Fruit fly (Drosophila melanogaster): ENCODE measurements around the gene btn.

Gene btn

dm6 chr3R:22597344-22597954, 11.0 kb upstream of the btn start (continued):
- TF ChIP-seq CG2712 (tag; optimal IDR thresholded peaks at IDR 0.05) (peak; percentile 81), CG3847 (GFP tag; IDR thresholded peaks at IDR 0.05) (peak; percentile 59), CG15269 (tag; optimal IDR thresholded peaks at IDR 0.05) (no peak), CG2678 (tag; optimal IDR thresholded peaks at IDR 0.05) (peak; percentile 79), gt (GFP tag; IDR thresholded peaks at IDR 0.05) (peak; percentile 31; the same call in 1 of the 2 replicates), CG32532 (GFP tag; IDR thresholded peaks at IDR 0.05) (peak; percentile 77), pho (GFP tag; optimal IDR thresholded peaks at IDR 0.05) (no peak), CG10274 (GFP tag; optimal IDR thresholded peaks at IDR 0.05) (no peak), CG6813 (GFP tag; optimal IDR thresholded peaks at IDR 0.05) (peak; percentile 62), gce (GFP tag; IDR thresholded peaks at IDR 0.05) (peak; percentile 82; the same call in 2 of the 3 replicates), CG1233 (GFP tag; optimal IDR thresholded peaks at IDR 0.05) (no peak), ind (GFP tag; optimal IDR thresholded peaks at IDR 0.05) (peak; percentile 67), CG7271 (tag; optimal IDR thresholded peaks at IDR 0.05) (no peak), dati (GFP tag; IDR thresholded peaks at IDR 0.05) (peak; percentile 54; the same call in 1 of the 2 replicates), B-H1 (GFP tag; IDR thresholded peaks at IDR 0.05) (peak; percentile 78), CG11723 (GFP tag; optimal IDR thresholded peaks at IDR 0.05) (no peak), Lim3 (GFP tag; IDR thresholded peaks at IDR 0.05) (no peak), ftz-f1 (GFP tag; optimal IDR thresholded peaks at IDR 0.05) (no peak), CG13287 (GFP tag; IDR thresholded peaks at IDR 0.05; ENCODE audit: partially characterized antibody) (no peak), Fer3 (tag; optimal IDR thresholded peaks at IDR 0.05) (no peak), ab (GFP tag; optimal IDR thresholded peaks at IDR 0.05) (no peak), CG6175 (GFP tag; IDR thresholded peaks at IDR 0.05) (no peak), CG10462 (GFP tag; optimal IDR thresholded peaks at IDR 0.05) (peak; percentile 45), CG7556 (GFP tag; optimal IDR thresholded peaks at IDR 0.05) (peak; percentile 65), CG11696 (GFP tag; IDR thresholded peaks at IDR 0.05) (peak; percentile 35; the same call in 1 of the 2 replicates), MBD-R2 (GFP tag; IDR thresholded peaks at IDR 0.05) (no peak; the same call in 1 of the 2 replicates), gsb (GFP tag; IDR thresholded peaks at IDR 0.05) (0 out of 2 replicates have a peak, but pooled peaks have one; percentile 44), pb (GFP tag; optimal IDR thresholded peaks at IDR 0.05) (peak; percentile 53), Atf-2 (GFP tag; optimal IDR thresholded peaks at IDR 0.05) (peak; percentile 61), org-1 (GFP tag; optimal IDR thresholded peaks at IDR 0.05) (peak; percentile 53), CG5180 (GFP tag; optimal IDR thresholded peaks at IDR 0.05) (no peak), CG1529 (GFP tag; optimal IDR thresholded peaks at IDR 0.05) (peak; percentile 69), mld (GFP tag; IDR thresholded peaks at IDR 0.05; ENCODE audit: partially characterized antibody) (no peak), trem (tag; optimal IDR thresholded peaks at IDR 0.05) (peak; percentile 34), lab (GFP tag; optimal IDR thresholded peaks at IDR 0.05) (peak; percentile 72), NC2β (GFP tag; optimal IDR thresholded peaks at IDR 0.05) (peak; percentile 62), sens-2 (GFP tag; IDR thresholded peaks at IDR 0.05) (peak; percentile 69), gro (GFP tag; optimal IDR thresholded peaks at IDR 0.05) (no peak), tll (GFP tag; optimal IDR thresholded peaks at IDR 0.05) (no peak), Hr78 (GFP tag; optimal IDR thresholded peaks at IDR 0.05) (peak in 1 of 2 experiments; percentile 87), chinmo (GFP tag; IDR thresholded peaks at IDR 0.05; ENCODE audit: partially characterized antibody) (no peak), prd (optimal IDR thresholded peaks at IDR 0.05) (no peak), prd (GFP tag; IDR thresholded peaks at IDR 0.05) (peak; percentile 86), Elba2 (GFP tag; optimal IDR thresholded peaks at IDR 0.05) (no peak), CG13296 (GFP tag; optimal IDR thresholded peaks at IDR 0.05) (no peak), Mad (GFP tag; optimal IDR thresholded peaks at IDR 0.05) (no peak), phol (tag; optimal IDR thresholded peaks at IDR 0.05) (peak; percentile 77), Usf (GFP tag; optimal IDR thresholded peaks at IDR 0.05) (no peak), sob (GFP tag; IDR thresholded peaks at IDR 0.05) (peak; percentile 70), crp (GFP tag; optimal IDR thresholded peaks at IDR 0.05) (peak in 1 of 2 experiments; percentile 17)

Data from whole organism, embryonic.